Worm (Caenorhabditis elegans) whole organism, midembryonic: ENCODE results near the gene fbxa-147.

Experiments used
- T22C8.4 ChIP-seq: fragments of 200-800 bp; sonication (Bioruptor generic); IDR thresholded peaks from 2 replicates; pipeline ENCODE4 v1.3.6; 2022; ENCODE audit warnings: missing genetic modification characterization, missing compliant biosample characterization
- cog-1 ChIP-seq: sonication (generic microtip); optimal IDR thresholded peaks from 2 replicates; lab custom pipeline; 2016; ENCODE audit warnings: missing genetic modification characterization, missing compliant biosample characterization
- flt-1 ChIP-seq: fragments of 200-800 bp; sonication (Bioruptor generic); IDR thresholded peaks from 2 replicates; pipeline ENCODE4 v1.3.6; 2022; ENCODE audit warnings: missing genetic modification characterization, missing compliant biosample characterization
- klf-2 ChIP-seq: fragments of 200-800 bp; sonication (Bioruptor generic); conservative IDR thresholded peaks from 2 replicates; pipeline ENCODE4 v1.3.6; 2022; ENCODE audit warnings: missing genetic modification reagents, missing genetic modification characterization, missing compliant biosample characterization
- med-1 ChIP-seq: sonication (generic microtip); optimal IDR thresholded peaks from 2 replicates; lab custom pipeline; 2017; ENCODE audit warnings: missing genetic modification characterization, mild to moderate bottlenecking, missing compliant biosample characterization, antibody characterized with exemption, missing genetic modification reagents; ENCODE audit not compliant: insufficient read depth
- ref-1 ChIP-seq: fragments of 200-800 bp; sonication (Bioruptor generic); conservative IDR thresholded peaks from 2 replicates; pipeline ENCODE4 v1.3.6; 2022; ENCODE audit warnings: missing genetic modification reagents, missing genetic modification characterization, missing compliant biosample characterization
- tab-1 ChIP-seq: fragments of 200-800 bp; sonication (Bioruptor generic); IDR thresholded peaks from 2 replicates; pipeline ENCODE4 v1.3.6; 2022; ENCODE audit warnings: missing genetic modification characterization, missing compliant biosample characterization
- ztf-23 ChIP-seq: fragments of 200-800 bp; sonication (Bioruptor generic); IDR thresholded peaks from 2 replicates; pipeline ENCODE4 v1.3.6; 2022; ENCODE audit warnings: missing genetic modification reagents, missing genetic modification characterization, missing compliant biosample characterization
- ztf-29 ChIP-seq: fragments of 200-800 bp; sonication (Bioruptor generic); IDR thresholded peaks from 2 replicates; pipeline ENCODE4 v1.3.6; 2022; ENCODE audit warnings: missing genetic modification reagents, missing genetic modification characterization, missing compliant biosample characterization

Gene fbxa-147

ce11 chrV:14686231-14687105 is 29.8 kb upstream of the fbxa-147 start:
- TF ChIP-seq ztf-29 (GFP tag; lab: Robert Waterston, UW), result no peak
- no peak for TF ChIP-seq cog-1

- TF ChIP-seq T22C8.4 (GFP tag; lab: Robert Waterston, UW), result no peak
These were observed 29.0 kb upstream of the fbxa-147 start for ce11 chrV:14687106-14687964.

- TF ChIP-seq cog-1 (no peak), ztf-29 (GFP tag; lab: Robert Waterston, UW) (no peak), tab-1 (no peak), ztf-23 (GFP tag; lab: Robert Waterston, UW) (no peak), flt-1 (GFP tag; lab: Robert Waterston, UW) (no peak), T22C8.4 (GFP tag; lab: Robert Waterston, UW) (no peak), ref-1 (GFP tag; lab: Robert Waterston, UW) (no peak), klf-2 (GFP tag; lab: Robert Waterston, UW) (no peak), med-1 (no peak)
These were observed 28.0 kb upstream of the fbxa-147 start, which contains the start of gene C47E8.11 for ce11 chrV:14688097-14688912. Gene C47E8.11 (plus strand): TSS chrV:14688616.

ce11 chrV:14689060-14689750 is 27.1 kb upstream of the fbxa-147 start, which contains the start of gene gasr-8:
Gene gasr-8 (plus strand): TSS chrV:14689110.
- TF ChIP-seq ref-1 (GFP tag; lab: Robert Waterston, UW), result no peak
- TF ChIP-seq cog-1, result no peak
- peak; percentile 2 for TF ChIP-seq med-1
- peak; percentile 34; the same call in 1 of the 2 replicates for TF ChIP-seq T22C8.4 (GFP tag; lab: Robert Waterston, UW)
- TF ChIP-seq tab-1, result peak; percentile 79
- no peak for TF ChIP-seq ztf-29 (GFP tag; lab: Robert Waterston, UW)
- no peak for TF ChIP-seq ztf-23 (GFP tag; lab: Robert Waterston, UW)
- 0 out of 2 replicates have a peak, but pooled peaks have one; percentile 61 for TF ChIP-seq klf-2 (GFP tag; lab: Robert Waterston, UW)
- TF ChIP-seq flt-1 (GFP tag; lab: Robert Waterston, UW), result peak; percentile 88

ce11 chrV:14695713-14696112 is 20.6 kb upstream of the fbxa-147 start:
- no peak for TF ChIP-seq ztf-23 (GFP tag; lab: Robert Waterston, UW)
- no peak for TF ChIP-seq ref-1 (GFP tag; lab: Robert Waterston, UW)
- TF ChIP-seq flt-1 (GFP tag; lab: Robert Waterston, UW), result no peak
- TF ChIP-seq klf-2 (GFP tag; lab: Robert Waterston, UW), result no peak
- TF ChIP-seq T22C8.4 (GFP tag; lab: Robert Waterston, UW), result no peak
- TF ChIP-seq tab-1, result no peak
- TF ChIP-seq ztf-29 (GFP tag; lab: Robert Waterston, UW), result no peak
- TF ChIP-seq med-1, result no peak
- no peak for TF ChIP-seq cog-1

- TF ChIP-seq T22C8.4 (GFP tag; lab: Robert Waterston, UW), result no peak
- TF ChIP-seq flt-1 (GFP tag; lab: Robert Waterston, UW), result 0 out of 2 replicates have a peak, but pooled peaks have one; percentile 11
- TF ChIP-seq cog-1, result peak; percentile 92
- TF ChIP-seq ztf-29 (GFP tag; lab: Robert Waterston, UW), result 0 out of 2 replicates have a peak, but pooled peaks have one; percentile 31
- TF ChIP-seq ztf-23 (GFP tag; lab: Robert Waterston, UW), result peak; percentile 66; the same call in 1 of the 2 replicates
- no peak for TF ChIP-seq med-1
- TF ChIP-seq ref-1 (GFP tag; lab: Robert Waterston, UW), result no peak
- TF ChIP-seq tab-1, result no peak
- TF ChIP-seq klf-2 (GFP tag; lab: Robert Waterston, UW), result 0 out of 2 replicates have a peak, but pooled peaks have one; percentile 38
These were observed 19.5 kb upstream of the fbxa-147 start, which contains the start of gene unc-112 for ce11 chrV:14696604-14697307. Gene unc-112 (minus strand): TSS chrV:14696654.

- no peak for TF ChIP-seq med-1
- no peak for TF ChIP-seq klf-2 (GFP tag; lab: Robert Waterston, UW)
- TF ChIP-seq ztf-29 (GFP tag; lab: Robert Waterston, UW), result no peak
- no peak for TF ChIP-seq T22C8.4 (GFP tag; lab: Robert Waterston, UW)
- TF ChIP-seq ref-1 (GFP tag; lab: Robert Waterston, UW), result no peak
- no peak for TF ChIP-seq ztf-23 (GFP tag; lab: Robert Waterston, UW)
- TF ChIP-seq tab-1, result no peak
- TF ChIP-seq cog-1, result no peak
- TF ChIP-seq flt-1 (GFP tag; lab: Robert Waterston, UW), result no peak
These were observed 18.3 kb upstream of the fbxa-147 start for ce11 chrV:14698005-14698404.

ce11 chrV:14698666-14699065 is 17.6 kb upstream of the fbxa-147 start, which contains the start of gene set-5:
Gene set-5 (plus strand): TSS chrV:14698966.
- TF ChIP-seq klf-2 (GFP tag; lab: Robert Waterston, UW) (no peak), cog-1 (no peak), ref-1 (GFP tag; lab: Robert Waterston, UW) (no peak), tab-1 (no peak)
